Fruit fly (Drosophila melanogaster) whole organism, wandering third instar larva: Measurements from ENCODE around the gene Fur1.

Experiments
- Dfd ChIP-seq: fragments of >200 bp; optimal IDR thresholded peaks from 2 replicates; lab custom pipeline; 2017; ENCODE audit warnings: missing biosample characterization, missing genetic modification characterization
- fru ChIP-seq: fragments of 200-800 bp; sonication (Bioruptor generic); optimal IDR thresholded peaks from 3 replicates; lab custom pipeline; 2016; ENCODE audit warnings: missing biosample characterization, mild to moderate bottlenecking, missing genetic modification characterization

dm6 chr3R:25515450-25516288, 42.8 kb upstream of the Fur1 start, which contains the start of gene msi:
- TF ChIP-seq fru (peak; percentile 92), Dfd (no peak)
